Worm (Caenorhabditis elegans) whole organism, young adult: ENCODE measurements around the gene srw-71.

Experiments
- B0035.1 ChIP-seq: sonication (generic microtip); optimal IDR thresholded peaks from 2 replicates; lab custom pipeline; 2016; ENCODE audit warnings: missing genetic modification characterization, mild to moderate bottlenecking, missing compliant biosample characterization, missing genotype, missing genetic modification reagents
- C06A6.2 ChIP-seq: fragments of 200-800 bp; sonication (Bioruptor generic); conservative IDR thresholded peaks from 2 replicates; pipeline ENCODE4 v1.3.6; 2022; ENCODE audit warnings: missing genetic modification characterization, missing compliant biosample characterization
- F10E7.11 ChIP-seq: sonication (generic microtip); optimal IDR thresholded peaks from 2 replicates; lab custom pipeline; 2017; ENCODE audit warnings: mild to moderate bottlenecking, missing genetic modification characterization, moderate library complexity, missing compliant biosample characterization
- F52B5.7 ChIP-seq: sonication (generic microtip); optimal IDR thresholded peaks from 2 replicates; lab custom pipeline; 2016; ENCODE audit warnings: mild to moderate bottlenecking, missing genetic modification characterization, missing compliant biosample characterization
- Y79H2A.3 ChIP-seq: fragments of 200-800 bp; sonication (Bioruptor generic); conservative IDR thresholded peaks from 2 replicates; pipeline ENCODE4 v1.3.6; 2022; ENCODE audit warnings: missing genetic modification reagents, missing genetic modification characterization, missing compliant biosample characterization
- ama-1 ChIP-seq, 3 experiments: fragments of 150-350 bp in 1 of 3; sonication (generic microtip) in 2 of 3; optimal IDR thresholded peaks; 2 replicates each; lab custom pipeline; 2014 to 2018; ENCODE audit warnings: missing biosample characterization in 2 of 3, missing genetic modification characterization in 2 of 3, missing genetic modification reagents in 2 of 3
- attf-3 ChIP-seq: fragments of 200-800 bp; sonication (Bioruptor generic); conservative IDR thresholded peaks from 2 replicates; pipeline ENCODE4 v1.3.6; 2022; ENCODE audit warnings: missing genetic modification reagents, missing genetic modification characterization, missing compliant biosample characterization
- attf-5 ChIP-seq: fragments of 200-800 bp; sonication (Bioruptor generic); optimal IDR thresholded peaks from 2 replicates; lab custom pipeline; 2018; ENCODE audit warnings: mild to moderate bottlenecking, missing genetic modification characterization, missing compliant biosample characterization
- ccch-3 ChIP-seq: fragments of 200-800 bp; sonication (Bioruptor generic); optimal IDR thresholded peaks from 2 replicates; lab custom pipeline; 2018; ENCODE audit warnings: mild to moderate bottlenecking, missing genetic modification characterization, missing compliant biosample characterization
- ceh-40 ChIP-seq: fragments of 200-800 bp; sonication (Bioruptor generic); IDR thresholded peaks from 2 replicates; pipeline ENCODE4 v1.3.6; 2022; ENCODE audit warnings: missing genetic modification characterization, missing compliant biosample characterization
- ceh-58 ChIP-seq: fragments of 200-800 bp; sonication (Bioruptor generic); IDR thresholded peaks from 2 replicates; pipeline ENCODE4 v1.3.6; 2022; ENCODE audit warnings: missing genetic modification characterization, missing compliant biosample characterization
- chd-7 ChIP-seq: sonication (generic microtip); optimal IDR thresholded peaks from 2 replicates; lab custom pipeline; 2016; ENCODE audit warnings: mild to moderate bottlenecking, missing genetic modification characterization, moderate library complexity, missing compliant biosample characterization
- dox-1 ChIP-seq: fragments of 200-800 bp; sonication (Bioruptor generic); IDR thresholded peaks from 2 replicates; pipeline ENCODE4 v1.3.6; 2022; ENCODE audit warnings: missing genetic modification reagents, missing genetic modification characterization, missing compliant biosample characterization
- efl-1 ChIP-seq: fragments of 150-350 bp; optimal IDR thresholded peaks from 2 replicates; lab custom pipeline; 2014; ENCODE audit warnings: missing biosample characterization, missing genetic modification reagents, missing genetic modification characterization
- ets-4 ChIP-seq: fragments of 200-800 bp; sonication (Bioruptor generic); optimal IDR thresholded peaks from 2 replicates; lab custom pipeline; 2018; ENCODE audit warnings: mild to moderate bottlenecking, missing genetic modification characterization, missing compliant biosample characterization
- gei-17 ChIP-seq: fragments of 200-800 bp; sonication (Bioruptor generic); optimal IDR thresholded peaks from 2 replicates; lab custom pipeline; 2018; ENCODE audit warnings: mild to moderate bottlenecking, missing genetic modification characterization, missing compliant biosample characterization
- hlh-26 ChIP-seq: fragments of 200-800 bp; sonication (Bioruptor generic); conservative IDR thresholded peaks from 2 replicates; pipeline ENCODE4 v1.3.6; 2022; ENCODE audit warnings: missing genetic modification reagents, missing genetic modification characterization, missing compliant biosample characterization
- lin-35 ChIP-seq, 3 experiments: fragments of 150-350 bp in 2 of 3; sonication (generic microtip) in 1 of 3; optimal IDR thresholded peaks; 2 replicates each; lab custom pipeline; 2014 to 2018; ENCODE audit warnings: missing biosample characterization in 3 of 3, missing genetic modification characterization in 3 of 3, missing genetic modification reagents in 3 of 3
- lin-40 ChIP-seq: sonication (generic microtip); optimal IDR thresholded peaks from 2 replicates; lab custom pipeline; 2016; ENCODE audit warnings: missing genetic modification characterization, mild to moderate bottlenecking, missing compliant biosample characterization, missing genotype, missing genetic modification reagents
- lin-54 ChIP-seq: fragments of 200-800 bp; sonication (Bioruptor generic); optimal IDR thresholded peaks from 2 replicates; lab custom pipeline; 2018; ENCODE audit warnings: mild to moderate bottlenecking, missing genetic modification characterization, missing compliant biosample characterization
- lsl-1 ChIP-seq: fragments of 200-800 bp; sonication (Bioruptor generic); optimal IDR thresholded peaks from 2 replicates; lab custom pipeline; 2018; ENCODE audit warnings: mild to moderate bottlenecking, missing genetic modification characterization, moderate library complexity, missing compliant biosample characterization
- madf-6 ChIP-seq: fragments of 200-800 bp; sonication (Bioruptor generic); IDR thresholded peaks from 2 replicates; pipeline ENCODE4 v1.3.6; 2022; ENCODE audit warnings: missing genetic modification reagents, missing genetic modification characterization, missing compliant biosample characterization
- mel-28 ChIP-seq: sonication (generic microtip); optimal IDR thresholded peaks from 2 replicates; lab custom pipeline; 2016; ENCODE audit warnings: borderline replicate concordance, mild to moderate bottlenecking, missing genetic modification characterization, missing compliant biosample characterization
- mxl-1 ChIP-seq: sonication (generic microtip); optimal IDR thresholded peaks from 2 replicates; lab custom pipeline; 2016; ENCODE audit warnings: missing genetic modification characterization, missing compliant biosample characterization
- nhr-120 ChIP-seq: fragments of 200-800 bp; sonication (Bioruptor generic); IDR thresholded peaks from 2 replicates; pipeline ENCODE4 v1.3.6; 2022; ENCODE audit warnings: missing genetic modification characterization, missing compliant biosample characterization
- nhr-179 ChIP-seq: sonication (generic microtip); optimal IDR thresholded peaks from 2 replicates; lab custom pipeline; 2016; ENCODE audit warnings: mild to moderate bottlenecking, missing genetic modification characterization, missing compliant biosample characterization
- nhr-90 ChIP-seq: sonication (generic microtip); optimal IDR thresholded peaks from 2 replicates; lab custom pipeline; 2016; ENCODE audit warnings: missing genotype, mild to moderate bottlenecking, missing genetic modification characterization, missing compliant biosample characterization
- pbrm-1 ChIP-seq: fragments of 200-800 bp; sonication (Bioruptor generic); IDR thresholded peaks from 2 replicates; pipeline ENCODE4 v1.3.6; 2022; ENCODE audit warnings: missing genetic modification reagents, missing genetic modification characterization, missing compliant biosample characterization
- rec-8 ChIP-seq, 2 experiments: sonication (generic microtip); optimal IDR thresholded peaks; 2 replicates each; lab custom pipeline; 2016; ENCODE audit warnings: mild to moderate bottlenecking in 2 of 2, missing genetic modification characterization in 2 of 2, missing genetic modification reagents in 2 of 2, missing genotype in 2 of 2, missing biosample characterization in 1 of 2, missing compliant biosample characterization in 1 of 2, moderate library complexity in 1 of 2
- rpc-1 ChIP-seq, 2 experiments: fragments of 150-350 bp in 1 of 2; sonication (generic microtip) in 1 of 2; optimal IDR thresholded peaks; 2 replicates each; lab custom pipeline; 2014 to 2018; ENCODE audit warnings: missing biosample characterization in 1 of 2, missing genetic modification characterization in 1 of 2, missing genetic modification reagents in 1 of 2, missing genotype in 1 of 2
- sdz-38 ChIP-seq: sonication (generic microtip); optimal IDR thresholded peaks from 2 replicates; lab custom pipeline; 2016; ENCODE audit warnings: missing genotype, missing genetic modification characterization, missing compliant biosample characterization
- snpc-4 ChIP-seq, 5 experiments: fragments of 150-350 bp in 1 of 5; sonication (generic microtip) in 4 of 5; optimal IDR thresholded peaks; 2 replicates each; lab custom pipeline; 2014 to 2018; ENCODE audit warnings: missing genetic modification characterization in 5 of 5, missing biosample characterization in 3 of 5, antibody characterized with exemption in 2 of 5, mild to moderate bottlenecking in 2 of 5, missing compliant biosample characterization in 2 of 5, missing genotype in 2 of 5, moderate library complexity in 2 of 5, missing genetic modification reagents in 1 of 5
- zim-3 ChIP-seq: sonication (generic microtip); optimal IDR thresholded peaks from 2 replicates; lab custom pipeline; 2017; ENCODE audit warnings: mild to moderate bottlenecking, missing genetic modification characterization, moderate library complexity, missing compliant biosample characterization
- ztf-25 ChIP-seq: fragments of 200-800 bp; sonication (Bioruptor generic); IDR thresholded peaks from 2 replicates; pipeline ENCODE4 v1.3.6; 2022; ENCODE audit warnings: missing genetic modification reagents, missing genetic modification characterization, missing compliant biosample characterization
- ztf-26 ChIP-seq: sonication (generic microtip); optimal IDR thresholded peaks from 2 replicates; lab custom pipeline; 2017; ENCODE audit warnings: missing genetic modification characterization, missing compliant biosample characterization

The srw-71 gene

DNA sequence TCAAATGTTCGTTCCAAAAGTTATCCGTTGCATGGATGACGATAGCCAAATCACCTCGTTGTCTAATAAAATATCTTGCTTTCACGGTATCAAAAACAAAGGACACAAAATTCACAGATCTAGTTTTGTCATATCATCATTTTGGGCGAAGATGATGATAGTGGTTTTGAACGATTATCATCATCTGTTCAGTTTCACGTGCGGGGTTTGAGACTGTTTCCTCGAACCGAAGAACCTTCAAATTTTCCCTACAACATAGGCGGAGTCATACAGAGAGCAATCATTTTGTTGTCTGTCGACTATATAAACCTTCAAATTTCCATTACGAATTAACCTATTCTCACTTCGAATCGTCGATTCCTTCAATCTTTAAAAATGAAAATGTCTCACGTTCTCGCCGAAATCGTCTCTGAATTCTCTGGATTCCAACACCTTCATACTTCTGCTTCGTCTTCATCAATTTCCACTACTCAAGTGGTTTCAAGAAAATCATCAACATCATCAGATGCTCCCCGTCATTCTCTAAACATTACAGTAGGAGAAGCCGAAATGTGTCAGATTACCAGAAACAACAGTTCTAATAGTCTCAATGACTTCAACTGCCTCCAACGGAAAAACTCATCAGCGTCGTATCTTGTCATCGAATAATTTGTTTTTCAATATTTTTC lies 17.7 kb downstream of the srw-71 start, which contains the start of gene F18E3.11:
TSS of gene F18E3.11 (plus strand) at position 376 of the 668 bp plus-strand sequence.
- TF ChIP-seq attf-3 (no peak), ets-4 (GFP tag; lab: Kevin White, UChicago) (no peak), lin-40 (tag; lab: Kevin White, UChicago) (peak; percentile 48), ztf-26 (tag; lab: Kevin White, UChicago) (peak; percentile 57), ama-1 (optimal IDR thresholded peaks at IDR 0.05; lab: Kevin White, UChicago) (peak; percentile 97), ama-1 (GFP tag; optimal IDR thresholded peaks at IDR 0.05; lab: Kevin White, UChicago) (no peak), pbrm-1 (GFP tag; lab: Robert Waterston, UW) (no peak), C06A6.2 (0 out of 2 replicates have a peak, but pooled peaks have one; percentile 15)

ce11 chrV:7411695-7412094 lies 19.2 kb downstream of the srw-71 start, which contains the start of gene str-41:
str-41 (plus strand) TSS chrV:7411995.
- TF ChIP-seq efl-1 (no peak), B0035.1 (no peak), madf-6 (no peak), attf-5 (GFP tag; lab: Kevin White, UChicago) (no peak), nhr-90 (no peak), ets-4 (GFP tag; lab: Kevin White, UChicago) (no peak), sdz-38 (tag; lab: Kevin White, UChicago) (no peak), ceh-40 (no peak), ceh-58 (GFP tag; lab: Robert Waterston, UW) (no peak), nhr-179 (tag; lab: Kevin White, UChicago) (no peak), snpc-4 (GFP tag; optimal IDR thresholded peaks at IDR 0.05; lab: Kevin White, UChicago) (no peak), snpc-4 (tag; optimal IDR thresholded peaks at IDR 0.05; lab: Kevin White, UChicago) (no peak), rpc-1 (optimal IDR thresholded peaks at IDR 0.05; lab: Kevin White, UChicago) (no peak), rpc-1 (tag; optimal IDR thresholded peaks at IDR 0.05; lab: Kevin White, UChicago) (no peak), lin-54 (GFP tag; lab: Kevin White, UChicago) (no peak), dox-1 (GFP tag; lab: Robert Waterston, UW) (no peak), rec-8 (tag; optimal IDR thresholded peaks at IDR 0.05; lab: Kevin White, UChicago) (no peak), zim-3 (tag; lab: Kevin White, UChicago) (no peak), hlh-26 (GFP tag; lab: Robert Waterston, UW) (no peak), nhr-120 (GFP tag; lab: Robert Waterston, UW) (no peak)

ce11 chrV:7409599-7409998 lies 21.3 kb downstream of the srw-71 start, which contains the start of gene R13D7.2:
R13D7.2 (plus strand) TSS chrV:7409899.
- TF ChIP-seq ztf-25 (GFP tag; lab: Robert Waterston, UW) (no peak), lsl-1 (GFP tag; lab: Kevin White, UChicago) (no peak), mel-28 (tag; lab: Kevin White, UChicago) (no peak), ccch-3 (no peak), F52B5.7 (tag; lab: Kevin White, UChicago) (no peak), mxl-1 (tag; lab: Kevin White, UChicago) (no peak)

- TF ChIP-seq F10E7.11, result no peak
- TF ChIP-seq Y79H2A.3 (GFP tag; lab: Robert Waterston, UW), result no peak
- TF ChIP-seq lin-35 (GFP tag; optimal IDR thresholded peaks at IDR 0.05; lab: Kevin White, UChicago), result no peak
- TF ChIP-seq gei-17 (GFP tag; lab: Kevin White, UChicago), result no peak
- no peak for TF ChIP-seq chd-7 (tag; lab: Kevin White, UChicago)
- TF ChIP-seq, all 124 proteins: peak for 0
Observed at ce11 chrV:7408520-7408919, 22.4 kb downstream of the srw-71 start, which contains the start of gene srt-6. srt-6 (minus strand) TSS chrV:7408814.
